Worm (Caenorhabditis elegans): ENCODE data around the gene mob-1.

mob-1 gene

ce11 chrIV:11900399-11900798, 40.0 kb downstream of the mob-1 start:
- TF ChIP-seq nhr-43 (tag; optimal IDR thresholded peaks at IDR 0.05; ENCODE audit: poor library complexity, severe bottlenecking), result peak; percentile 78
- no peak for TF ChIP-seq ceh-28 (tag; optimal IDR thresholded peaks at IDR 0.05)
- TF ChIP-seq elt-1 (tag; optimal IDR thresholded peaks at IDR 0.05), result peak; percentile 94
- no peak for TF ChIP-seq fos-1 (tag; optimal IDR thresholded peaks at IDR 0.05)
- TF ChIP-seq nhr-23 (tag; optimal IDR thresholded peaks at IDR 0.05), result peak; percentile 64

ce11 chrIV:11901215-11901614, 40.9 kb downstream of the mob-1 start:
- TF ChIP-seq hmg-11 (tag; optimal IDR thresholded peaks at IDR 0.05) (no peak), nhr-23 (tag; optimal IDR thresholded peaks at IDR 0.05) (peak; percentile 36), zag-1 (tag; optimal IDR thresholded peaks at IDR 0.05) (no peak), nhr-43 (tag; optimal IDR thresholded peaks at IDR 0.05; ENCODE audit: poor library complexity, severe bottlenecking) (peak; percentile 94), nhr-25 (tag; optimal IDR thresholded peaks at IDR 0.05) (peak; percentile 41), R02D3.7 (tag; optimal IDR thresholded peaks at IDR 0.05) (no peak), elt-3 (tag; optimal IDR thresholded peaks at IDR 0.05) (peak in 1 of 3 experiments; percentile 55)

ce11 chrIV:11902832-11903231, 42.5 kb downstream of the mob-1 start:
- TF ChIP-seq lsy-12 (tag; optimal IDR thresholded peaks at IDR 0.05) (no peak), nhr-25 (tag; optimal IDR thresholded peaks at IDR 0.05) (peak; percentile 6), elt-2 (tag; optimal IDR thresholded peaks at IDR 0.05) (no peak), pha-4 (tag; optimal IDR thresholded peaks at IDR 0.05) (no peak), sea-2 (GFP tag; optimal IDR thresholded peaks at IDR 0.05) (no peak), egl-27 (tag; optimal IDR thresholded peaks at IDR 0.05) (no peak), nfya-1 (tag; optimal IDR thresholded peaks at IDR 0.05; ENCODE audit: insufficient read depth) (peak; percentile 2), ztf-4 (tag; optimal IDR thresholded peaks at IDR 0.05) (no peak), ama-1 (optimal IDR thresholded peaks at IDR 0.05) (no peak), nhr-23 (tag; optimal IDR thresholded peaks at IDR 0.05) (peak; percentile 20), jun-1 (tag; optimal IDR thresholded peaks at IDR 0.05) (no peak), nhr-43 (tag; optimal IDR thresholded peaks at IDR 0.05; ENCODE audit: poor library complexity, severe bottlenecking) (peak; percentile 82)

ce11 chrIV:11903676-11904075, 43.3 kb downstream of the mob-1 start:
- TF ChIP-seq nhr-43 (tag; optimal IDR thresholded peaks at IDR 0.05; ENCODE audit: poor library complexity, severe bottlenecking), result peak; percentile 61
- no peak for TF ChIP-seq fos-1 (tag; optimal IDR thresholded peaks at IDR 0.05)
- TF ChIP-seq lsy-12 (tag; optimal IDR thresholded peaks at IDR 0.05), result no peak
- TF ChIP-seq elt-1 (tag; optimal IDR thresholded peaks at IDR 0.05), result peak; percentile 70

ce11 chrIV:11908733-11909132, 48.4 kb downstream of the mob-1 start:
- TF ChIP-seq nhr-23 (tag; optimal IDR thresholded peaks at IDR 0.05) (peak; percentile 49), ama-1 (optimal IDR thresholded peaks at IDR 0.05) (no peak), elt-1 (tag; optimal IDR thresholded peaks at IDR 0.05) (peak; percentile 24)

- TF ChIP-seq nhr-28 (tag; optimal IDR thresholded peaks at IDR 0.05) (no peak), pqm-1 (tag; optimal IDR thresholded peaks at IDR 0.05) (peak; percentile 39), elt-2 (tag; optimal IDR thresholded peaks at IDR 0.05) (peak; percentile 43)
These were observed 51.4 kb downstream of the mob-1 start, which contains the start of gene VZK822L.2 for ce11 chrIV:11911723-11912122. VZK822L.2 (plus strand) TSS chrIV:11912023.

Data from whole organism, L3 larva.